Worm (Caenorhabditis elegans): ENCODE measurements around the gene afmd-2.

ce11 chrIV:13487019-13487418 lies 22.0 kb upstream of the afmd-2 start:
- TF ChIP-seq unc-62 (GFP tag; optimal IDR thresholded peaks at IDR 0.05) (no peak), unc-55 (GFP tag; optimal IDR thresholded peaks at IDR 0.05) (peak; percentile 34), nhr-21 (tag; optimal IDR thresholded peaks at IDR 0.05) (no peak), fos-1 (tag; optimal IDR thresholded peaks at IDR 0.05) (no peak), zag-1 (tag; optimal IDR thresholded peaks at IDR 0.05) (no peak), mab-5 (tag; optimal IDR thresholded peaks at IDR 0.05) (no peak), nhr-6 (tag; optimal IDR thresholded peaks at IDR 0.05) (no peak), aly-2 (tag; optimal IDR thresholded peaks at IDR 0.05) (no peak), sma-3 (GFP tag; optimal IDR thresholded peaks at IDR 0.05) (no peak)
